Worm (Caenorhabditis elegans) whole organism, mixed stage, embryonic: ENCODE data around the gene C18G1.1.

Source experiments
- blmp-1 ChIP-seq: fragments of 150-350 bp; optimal IDR thresholded peaks from 2 replicates; lab custom pipeline; 2014; ENCODE audit warnings: missing biosample characterization, missing genetic modification characterization
- ceh-39 ChIP-seq: fragments of 150-350 bp; optimal IDR thresholded peaks from 2 replicates; lab custom pipeline; 2014; ENCODE audit warnings: missing biosample characterization, missing genetic modification characterization
- ces-1 ChIP-seq: fragments of 150-350 bp; optimal IDR thresholded peaks from 2 replicates; lab custom pipeline; 2014; ENCODE audit warnings: missing biosample characterization, missing genetic modification reagents, missing genetic modification characterization
- elt-3 ChIP-seq: fragments of 150-350 bp; optimal IDR thresholded peaks from 2 replicates; lab custom pipeline; 2014; ENCODE audit warnings: missing biosample characterization, missing genetic modification characterization
- lin-13 ChIP-seq: fragments of 150-350 bp; optimal IDR thresholded peaks from 2 replicates; lab custom pipeline; 2014; ENCODE audit warnings: missing biosample characterization, missing genetic modification characterization
- lsy-2 ChIP-seq: fragments of 150-350 bp; optimal IDR thresholded peaks from 2 replicates; lab custom pipeline; 2014; ENCODE audit warnings: missing biosample characterization, missing genetic modification characterization
- nhr-2 ChIP-seq: fragments of 150-350 bp; optimal IDR thresholded peaks from 2 replicates; lab custom pipeline; 2014; ENCODE audit warnings: missing biosample characterization, missing genetic modification characterization
- nhr-28 ChIP-seq: fragments of 150-350 bp; optimal IDR thresholded peaks from 2 replicates; lab custom pipeline; 2014; ENCODE audit warnings: missing biosample characterization, missing genetic modification characterization
- pha-4 ChIP-seq: fragments of 150-350 bp; optimal IDR thresholded peaks from 2 replicates; lab custom pipeline; 2018; ENCODE audit warnings: missing biosample characterization, missing genetic modification reagents, missing genetic modification characterization
- sptf-1 ChIP-seq: sonication (generic microtip); optimal IDR thresholded peaks from 2 replicates; lab custom pipeline; 2017; ENCODE audit warnings: mild to moderate bottlenecking, missing genetic modification characterization, moderate library complexity, missing compliant biosample characterization
- unc-120 ChIP-seq: sonication (generic microtip); optimal IDR thresholded peaks from 2 replicates; lab custom pipeline; 2017; ENCODE audit warnings: missing genetic modification characterization, missing compliant biosample characterization; ENCODE audit not compliant: poor library complexity, severe bottlenecking
- unc-39 ChIP-seq: fragments of 150-350 bp; optimal IDR thresholded peaks from 2 replicates; lab custom pipeline; 2014; ENCODE audit warnings: missing biosample characterization, missing genetic modification characterization
- unc-62 ChIP-seq: fragments of 150-350 bp; optimal IDR thresholded peaks from 2 replicates; lab custom pipeline; 2014; ENCODE audit warnings: missing biosample characterization, missing genetic modification reagents, missing genetic modification characterization

DNA sequence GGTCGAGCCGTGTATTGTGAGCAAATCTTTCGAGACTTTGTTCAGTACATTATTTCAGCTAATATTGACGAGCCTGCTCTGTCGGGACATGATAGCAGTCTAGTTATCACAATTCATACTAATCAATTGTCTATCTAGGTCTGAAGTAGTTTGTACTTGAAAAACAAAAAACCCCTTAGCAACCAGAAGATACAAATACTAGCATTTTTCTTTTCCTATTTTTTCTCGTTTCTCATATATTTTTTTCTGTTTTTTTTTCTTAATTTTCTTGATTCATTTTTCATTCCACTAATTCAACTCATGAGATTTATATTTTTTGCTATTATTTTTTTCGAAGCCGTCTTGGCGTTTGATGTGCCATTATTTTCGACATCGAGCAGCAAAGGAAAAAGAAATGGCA is 9.4 kb downstream of the C18G1.1 start, which contains the start of gene R02F11.9:
- TF ChIP-seq unc-39 (tag; lab: Kevin White, UChicago) (no peak), pha-4 (tag; lab: Kevin White, UChicago) (no peak), unc-62 (GFP tag; lab: Kevin White, UChicago) (no peak), nhr-28 (no peak), blmp-1 (no peak), elt-3 (no peak), lsy-2 (tag; lab: Kevin White, UChicago) (no peak), ceh-39 (no peak), lin-13 (no peak), unc-120 (tag; lab: Kevin White, UChicago) (no peak), nhr-2 (tag; lab: Kevin White, UChicago) (no peak), sptf-1 (no peak), ces-1 (GFP tag; lab: Kevin White, UChicago) (no peak)
